Worm (Caenorhabditis elegans): Measurements from ENCODE around the gene F10A3.4.

DNA sequence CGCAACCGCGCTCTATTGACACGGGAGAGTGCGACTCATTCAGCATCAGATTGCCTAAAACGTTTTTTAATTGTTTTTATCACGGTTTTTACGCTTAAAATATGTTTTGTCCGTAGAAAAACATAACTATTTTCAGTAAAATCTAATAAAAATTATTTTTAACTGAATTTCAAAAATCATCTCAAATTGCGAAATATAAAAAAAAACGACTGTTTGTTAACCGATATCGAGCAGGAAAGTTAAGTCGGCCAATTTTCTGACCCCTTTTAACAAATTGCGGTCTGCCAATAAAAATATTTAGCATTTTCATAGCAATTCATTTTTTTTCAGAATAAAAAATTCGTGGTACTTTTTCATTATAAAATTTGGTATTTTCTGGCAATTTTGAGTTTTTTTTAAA is 28.4 kb upstream of the F10A3.4 start:
- TF ChIP-seq ref-1 (GFP tag; conservative IDR thresholded peaks at IDR 0.05) (no peak), med-1 (GFP tag; optimal IDR thresholded peaks at IDR 0.05; ENCODE audit: insufficient read depth) (no peak), ztf-23 (GFP tag; IDR thresholded peaks at IDR 0.05) (no peak), tab-1 (GFP tag; IDR thresholded peaks at IDR 0.05) (no peak), ztf-29 (GFP tag; IDR thresholded peaks at IDR 0.05) (no peak), flt-1 (GFP tag; IDR thresholded peaks at IDR 0.05) (no peak), cog-1 (tag; optimal IDR thresholded peaks at IDR 0.05) (no peak)

Data from whole organism, midembryonic.